Worm (Caenorhabditis elegans) whole organism, mixed stage, embryonic: ENCODE results near the gene pxf-1.

Source experiments
- M03D4.4 ChIP-seq: sonication (generic microtip); optimal IDR thresholded peaks from 2 replicates; lab custom pipeline; 2017; ENCODE audit warnings: mild to moderate bottlenecking, missing genetic modification characterization, missing compliant biosample characterization
- bed-3 ChIP-seq: fragments of 200-800 bp; sonication (Bioruptor generic); optimal IDR thresholded peaks from 3 replicates; lab custom pipeline; 2018; ENCODE audit warnings: mild to moderate bottlenecking, missing genetic modification characterization, moderate library complexity, missing compliant biosample characterization
- blmp-1 ChIP-seq: fragments of 150-350 bp; optimal IDR thresholded peaks from 2 replicates; lab custom pipeline; 2014; ENCODE audit warnings: missing biosample characterization, missing genetic modification characterization
- ceh-39 ChIP-seq: fragments of 150-350 bp; optimal IDR thresholded peaks from 2 replicates; lab custom pipeline; 2014; ENCODE audit warnings: missing biosample characterization, missing genetic modification characterization
- ceh-43 ChIP-seq: fragments of 200-800 bp; sonication (Bioruptor generic); optimal IDR thresholded peaks from 2 replicates; lab custom pipeline; 2018; ENCODE audit warnings: mild to moderate bottlenecking, missing genetic modification characterization, moderate library complexity, missing compliant biosample characterization
- ceh-83 ChIP-seq: fragments of 200-800 bp; sonication (Bioruptor generic); optimal IDR thresholded peaks from 2 replicates; lab custom pipeline; 2018; ENCODE audit warnings: mild to moderate bottlenecking, missing genetic modification characterization, missing compliant biosample characterization
- ces-1 ChIP-seq: fragments of 150-350 bp; optimal IDR thresholded peaks from 2 replicates; lab custom pipeline; 2014; ENCODE audit warnings: missing biosample characterization, missing genetic modification reagents, missing genetic modification characterization
- cnd-1 ChIP-seq: fragments of 200-800 bp; sonication (Bioruptor generic); optimal IDR thresholded peaks from 2 replicates; lab custom pipeline; 2018; ENCODE audit warnings: mild to moderate bottlenecking, missing genetic modification characterization, missing compliant biosample characterization
- drap-1 ChIP-seq: fragments of 200-800 bp; sonication (Bioruptor generic); optimal IDR thresholded peaks from 3 replicates; lab custom pipeline; 2018; ENCODE audit warnings: mild to moderate bottlenecking, missing genetic modification characterization, missing compliant biosample characterization
- elt-1 ChIP-seq: sonication (generic microtip); optimal IDR thresholded peaks from 2 replicates; lab custom pipeline; 2017; ENCODE audit warnings: missing genetic modification characterization, mild to moderate bottlenecking, missing compliant biosample characterization, antibody characterized with exemption, moderate library complexity, borderline replicate concordance; ENCODE audit not compliant: insufficient read depth
- elt-3 ChIP-seq: fragments of 150-350 bp; optimal IDR thresholded peaks from 2 replicates; lab custom pipeline; 2014; ENCODE audit warnings: missing biosample characterization, missing genetic modification characterization
- flh-1 ChIP-seq: fragments of 200-800 bp; sonication (Bioruptor generic); optimal IDR thresholded peaks from 2 replicates; lab custom pipeline; 2018; ENCODE audit warnings: mild to moderate bottlenecking, missing genetic modification characterization, moderate library complexity, missing compliant biosample characterization
- ham-2 ChIP-seq: fragments of 200-800 bp; sonication (Bioruptor generic); optimal IDR thresholded peaks from 2 replicates; lab custom pipeline; 2018; ENCODE audit warnings: mild to moderate bottlenecking, missing genetic modification characterization, missing compliant biosample characterization
- hlh-1 ChIP-seq: fragments of 150-350 bp; optimal IDR thresholded peaks from 2 replicates; lab custom pipeline; 2014; ENCODE audit warnings: missing biosample characterization, missing genetic modification reagents, missing genetic modification characterization
- lin-13 ChIP-seq: fragments of 150-350 bp; optimal IDR thresholded peaks from 2 replicates; lab custom pipeline; 2014; ENCODE audit warnings: missing biosample characterization, missing genetic modification characterization
- lin-32 ChIP-seq: fragments of 200-800 bp; sonication (Bioruptor generic); optimal IDR thresholded peaks from 2 replicates; lab custom pipeline; 2018; ENCODE audit warnings: mild to moderate bottlenecking, missing genetic modification characterization, missing compliant biosample characterization
- lsy-2 ChIP-seq: fragments of 150-350 bp; optimal IDR thresholded peaks from 2 replicates; lab custom pipeline; 2014; ENCODE audit warnings: missing biosample characterization, missing genetic modification characterization
- mab-5 ChIP-seq: fragments of 150-350 bp; optimal IDR thresholded peaks from 2 replicates; lab custom pipeline; 2014; ENCODE audit warnings: missing biosample characterization, missing genetic modification characterization
- mep-1 ChIP-seq: fragments of 150-350 bp; optimal IDR thresholded peaks from 2 replicates; lab custom pipeline; 2017; ENCODE audit warnings: missing biosample characterization, missing genetic modification reagents, missing genetic modification characterization, inconsistent platforms
- mls-2 ChIP-seq: sonication (generic microtip); optimal IDR thresholded peaks from 2 replicates; lab custom pipeline; 2016; ENCODE audit warnings: mild to moderate bottlenecking, missing genetic modification characterization, moderate library complexity, missing compliant biosample characterization
- nhr-12 ChIP-seq: fragments of 150-350 bp; optimal IDR thresholded peaks from 2 replicates; lab custom pipeline; 2014; ENCODE audit warnings: missing biosample characterization, missing genetic modification characterization
- nhr-2 ChIP-seq: fragments of 150-350 bp; optimal IDR thresholded peaks from 2 replicates; lab custom pipeline; 2014; ENCODE audit warnings: missing biosample characterization, missing genetic modification characterization
- nhr-237 ChIP-seq: fragments of 150-350 bp; optimal IDR thresholded peaks from 2 replicates; lab custom pipeline; 2014; ENCODE audit warnings: missing biosample characterization, missing genetic modification characterization
- nhr-28 ChIP-seq: fragments of 150-350 bp; optimal IDR thresholded peaks from 2 replicates; lab custom pipeline; 2014; ENCODE audit warnings: missing biosample characterization, missing genetic modification characterization
- nhr-76 ChIP-seq: sonication (generic microtip); optimal IDR thresholded peaks from 2 replicates; lab custom pipeline; 2017; ENCODE audit warnings: missing biosample characterization, missing genetic modification characterization
- pha-4 ChIP-seq: fragments of 150-350 bp; optimal IDR thresholded peaks from 2 replicates; lab custom pipeline; 2018; ENCODE audit warnings: missing biosample characterization, missing genetic modification reagents, missing genetic modification characterization
- sem-2 ChIP-seq: fragments of 200-800 bp; sonication (Bioruptor generic); optimal IDR thresholded peaks from 2 replicates; lab custom pipeline; 2018; ENCODE audit warnings: mild to moderate bottlenecking, missing genetic modification characterization, missing compliant biosample characterization
- snpc-4 ChIP-seq: fragments of 150-350 bp; optimal IDR thresholded peaks from 2 replicates; lab custom pipeline; 2014; ENCODE audit warnings: missing biosample characterization, missing genetic modification characterization
- sptf-1 ChIP-seq: sonication (generic microtip); optimal IDR thresholded peaks from 2 replicates; lab custom pipeline; 2017; ENCODE audit warnings: mild to moderate bottlenecking, missing genetic modification characterization, moderate library complexity, missing compliant biosample characterization
- tbx-8 ChIP-seq: fragments of 200-800 bp; sonication (Bioruptor generic); optimal IDR thresholded peaks from 2 replicates; lab custom pipeline; 2018; ENCODE audit warnings: mild to moderate bottlenecking, missing genetic modification characterization, moderate library complexity, missing compliant biosample characterization
- unc-120 ChIP-seq: sonication (generic microtip); optimal IDR thresholded peaks from 2 replicates; lab custom pipeline; 2017; ENCODE audit warnings: missing genetic modification characterization, missing compliant biosample characterization; ENCODE audit not compliant: poor library complexity, severe bottlenecking
- unc-39 ChIP-seq: fragments of 150-350 bp; optimal IDR thresholded peaks from 2 replicates; lab custom pipeline; 2014; ENCODE audit warnings: missing biosample characterization, missing genetic modification characterization
- unc-62 ChIP-seq: fragments of 150-350 bp; optimal IDR thresholded peaks from 2 replicates; lab custom pipeline; 2014; ENCODE audit warnings: missing biosample characterization, missing genetic modification reagents, missing genetic modification characterization
- zip-8 ChIP-seq: fragments of 150-350 bp; optimal IDR thresholded peaks from 2 replicates; lab custom pipeline; 2014; ENCODE audit warnings: missing biosample characterization, missing genetic modification characterization
- ztf-11 ChIP-seq: fragments of 150-350 bp; optimal IDR thresholded peaks from 2 replicates; lab custom pipeline; 2014; ENCODE audit warnings: missing biosample characterization, missing genetic modification characterization

pxf-1 gene

ce11 chrIV:10128906-10129386, 45.2 kb downstream of the pxf-1 start, which contains the start of the genes gtbp-1 and K08F4.3:
Gene gtbp-1 (minus strand): TSS chrIV:10128956.
Gene K08F4.3 (plus strand): TSS chrIV:10129257.
- TF ChIP-seq snpc-4 (tag; lab: Kevin White, UChicago) (no peak), ceh-43 (GFP tag; lab: Kevin White, UChicago) (no peak), hlh-1 (peak; percentile 6), mab-5 (no peak), ceh-83 (GFP tag; lab: Kevin White, UChicago) (no peak), mep-1 (tag; lab: Kevin White, UChicago) (peak; percentile 74), unc-39 (no peak), unc-62 (GFP tag; lab: Kevin White, UChicago) (no peak), pha-4 (tag; lab: Kevin White, UChicago) (peak; percentile 47), nhr-2 (tag; lab: Kevin White, UChicago) (no peak), elt-1 (tag; lab: Kevin White, UChicago) (no peak), ham-2 (GFP tag; lab: Kevin White, UChicago) (no peak), cnd-1 (tag; lab: Kevin White, UChicago) (no peak), unc-120 (tag; lab: Kevin White, UChicago) (peak; percentile 74), nhr-237 (tag; lab: Kevin White, UChicago) (peak; percentile 39), bed-3 (GFP tag; lab: Kevin White, UChicago) (no peak), zip-8 (tag; lab: Kevin White, UChicago) (no peak), blmp-1 (tag; lab: Kevin White, UChicago) (no peak), mls-2 (tag; lab: Kevin White, UChicago) (no peak), lin-32 (GFP tag; lab: Kevin White, UChicago) (no peak), elt-3 (no peak), sptf-1 (tag; lab: Kevin White, UChicago) (no peak), ces-1 (GFP tag; lab: Kevin White, UChicago) (no peak), M03D4.4 (tag; lab: Kevin White, UChicago) (peak; percentile 23), drap-1 (GFP tag; lab: Kevin White, UChicago) (no peak), lin-13 (tag; lab: Kevin White, UChicago) (peak; percentile 57), tbx-8 (GFP tag; lab: Kevin White, UChicago) (no peak), nhr-76 (tag; lab: Kevin White, UChicago) (no peak), nhr-28 (tag; lab: Kevin White, UChicago) (no peak), lsy-2 (tag; lab: Kevin White, UChicago) (peak; percentile 73), flh-1 (no peak), nhr-12 (tag; lab: Kevin White, UChicago) (no peak), ztf-11 (tag; lab: Kevin White, UChicago) (no peak), ceh-39 (tag; lab: Kevin White, UChicago) (peak; percentile 52), sem-2 (GFP tag; lab: Kevin White, UChicago) (no peak)

DNA sequence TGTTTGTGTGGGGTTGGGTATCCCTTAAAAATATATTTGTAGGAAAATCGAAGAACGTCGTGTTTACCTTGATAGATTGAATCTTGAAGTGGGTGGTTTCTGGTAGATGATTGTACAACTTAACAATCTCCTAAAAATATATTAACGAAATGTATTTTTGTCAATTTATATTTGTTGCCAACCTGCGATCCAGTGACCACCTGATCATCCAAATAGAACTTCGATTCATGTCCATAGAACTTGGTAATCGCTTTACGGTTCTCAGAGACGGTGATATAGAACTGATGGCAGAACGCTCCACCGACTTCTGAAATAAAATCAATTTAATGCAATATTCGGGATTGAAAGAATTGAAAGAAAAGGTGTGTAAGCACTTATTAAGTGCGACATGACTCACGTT, 45.7 kb downstream of the pxf-1 start:
- TF ChIP-seq drap-1 (GFP tag; lab: Kevin White, UChicago) (no peak), elt-1 (tag; lab: Kevin White, UChicago) (no peak), nhr-76 (tag; lab: Kevin White, UChicago) (no peak), mls-2 (tag; lab: Kevin White, UChicago) (no peak), lin-32 (GFP tag; lab: Kevin White, UChicago) (no peak), nhr-12 (tag; lab: Kevin White, UChicago) (no peak), bed-3 (GFP tag; lab: Kevin White, UChicago) (no peak), sem-2 (GFP tag; lab: Kevin White, UChicago) (no peak), zip-8 (tag; lab: Kevin White, UChicago) (no peak), ceh-43 (GFP tag; lab: Kevin White, UChicago) (no peak), mep-1 (tag; lab: Kevin White, UChicago) (no peak), ztf-11 (tag; lab: Kevin White, UChicago) (no peak), sptf-1 (tag; lab: Kevin White, UChicago) (no peak), elt-3 (no peak), flh-1 (no peak), ham-2 (GFP tag; lab: Kevin White, UChicago) (no peak)

DNA sequence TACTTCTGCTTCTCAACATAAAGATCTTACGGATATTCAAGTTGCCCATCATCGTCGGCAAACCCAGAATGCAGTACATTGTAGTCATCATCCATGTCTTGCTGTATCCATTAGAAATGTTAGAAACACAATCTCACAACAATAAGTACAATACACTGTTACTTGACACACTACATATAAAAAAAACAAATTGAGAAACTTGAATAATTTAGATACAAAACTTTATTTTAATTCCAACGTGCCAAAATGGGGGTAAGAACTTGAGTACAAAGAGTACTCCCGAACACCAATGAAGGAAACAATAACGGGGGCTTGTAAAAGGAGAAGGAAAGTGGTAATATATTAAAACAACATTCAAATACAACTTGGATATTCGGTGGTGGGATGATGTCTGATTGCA, 47.6 kb downstream of the pxf-1 start, which contains the start of gene ctf-18:
Gene ctf-18, minus strand, starts transcription at position 101 of the 400 bp plus-strand sequence.
- TF ChIP-seq nhr-76 (tag; lab: Kevin White, UChicago) = no peak
- no peak for TF ChIP-seq ham-2 (GFP tag; lab: Kevin White, UChicago)
- TF ChIP-seq cnd-1 (tag; lab: Kevin White, UChicago) = no peak
- no peak for TF ChIP-seq unc-120 (tag; lab: Kevin White, UChicago)
- no peak for TF ChIP-seq lin-32 (GFP tag; lab: Kevin White, UChicago)
- TF ChIP-seq ceh-83 (GFP tag; lab: Kevin White, UChicago) = no peak
- no peak for TF ChIP-seq ztf-11 (tag; lab: Kevin White, UChicago)
- TF ChIP-seq mls-2 (tag; lab: Kevin White, UChicago) = no peak
- TF ChIP-seq sptf-1 (tag; lab: Kevin White, UChicago) = no peak
- TF ChIP-seq elt-1 (tag; lab: Kevin White, UChicago) = no peak
- no peak for TF ChIP-seq nhr-237 (tag; lab: Kevin White, UChicago)
- no peak for TF ChIP-seq sem-2 (GFP tag; lab: Kevin White, UChicago)
- TF ChIP-seq flh-1 = no peak
- TF ChIP-seq elt-3 = no peak
- TF ChIP-seq M03D4.4 (tag; lab: Kevin White, UChicago) = no peak
- no peak for TF ChIP-seq drap-1 (GFP tag; lab: Kevin White, UChicago)
- no peak for TF ChIP-seq lin-13 (tag; lab: Kevin White, UChicago)
- no peak for TF ChIP-seq nhr-28 (tag; lab: Kevin White, UChicago)
- no peak for TF ChIP-seq mab-5
- TF ChIP-seq, all 35 proteins: peak for 0
